Fruit fly (Drosophila melanogaster): ENCODE data around the gene CG46310.

DNA sequence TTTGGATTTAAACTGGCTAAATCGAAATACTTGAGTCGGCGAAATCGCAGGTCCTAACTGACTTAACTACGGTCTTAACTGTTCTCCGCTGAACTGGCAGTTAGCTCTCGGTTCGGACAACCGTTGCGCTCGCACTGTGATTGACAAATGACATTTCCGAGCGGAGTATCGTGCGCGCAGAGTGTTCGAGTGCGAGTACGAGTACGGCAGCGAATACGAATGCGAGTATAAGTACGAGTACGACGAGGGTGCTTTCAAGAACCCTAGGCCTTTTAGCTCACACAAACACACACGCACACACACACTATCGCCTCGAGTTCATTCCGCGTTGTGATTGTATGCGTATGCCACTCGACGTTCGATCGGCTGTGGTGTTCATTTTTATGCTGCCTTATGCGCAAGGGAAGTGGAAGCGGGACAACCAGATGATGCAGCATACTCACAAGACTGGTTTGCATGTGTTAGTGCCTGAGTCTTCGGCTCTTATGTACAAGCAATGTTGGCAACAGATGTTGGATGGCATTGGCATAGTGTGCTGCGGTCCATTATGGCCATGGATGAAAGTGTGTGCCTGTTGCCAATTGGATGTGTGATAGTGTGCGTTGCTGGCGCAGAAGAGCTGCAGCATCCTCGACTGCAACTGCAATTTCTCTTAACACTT, 31.9 kb upstream of the CG46310 start, which contains the start of gene hh:
- no peak for TF ChIP-seq CG9139 (GFP tag; optimal IDR thresholded peaks at IDR 0.05)
- TF ChIP-seq Hr39 (GFP tag; optimal IDR thresholded peaks at IDR 0.05) = no peak
- TF ChIP-seq Sox14 (GFP tag; optimal IDR thresholded peaks at IDR 0.05) = no peak
- TF ChIP-seq cyc (GFP tag; optimal IDR thresholded peaks at IDR 0.05) = no peak
- TF ChIP-seq OdsH (GFP tag; optimal IDR thresholded peaks at IDR 0.05) = no peak
- no peak for TF ChIP-seq lz (GFP tag; optimal IDR thresholded peaks at IDR 0.05)
- no peak for TF ChIP-seq CG11762 (GFP tag; optimal IDR thresholded peaks at IDR 0.05; ENCODE audit: insufficient read depth)
- TF ChIP-seq Sox15 (GFP tag; optimal IDR thresholded peaks at IDR 0.05) = no peak
- no peak for TF ChIP-seq CG6808 (GFP tag; optimal IDR thresholded peaks at IDR 0.05)
- TF ChIP-seq topi (GFP tag; optimal IDR thresholded peaks at IDR 0.05) = no peak
- no peak for TF ChIP-seq CG15336 (GFP tag; IDR thresholded peaks at IDR 0.05)
- no peak for TF ChIP-seq CG7368 (GFP tag; optimal IDR thresholded peaks at IDR 0.05)
